Worm (Caenorhabditis elegans) whole organism, L4 larva: ENCODE measurements around the gene F44B9.10.

Experiments used
- F49E8.2 ChIP-seq: sonication (generic microtip); optimal IDR thresholded peaks from 2 replicates; lab custom pipeline; 2016; ENCODE audit warnings: missing compliant biosample characterization, mild to moderate bottlenecking, missing genetic modification characterization, borderline replicate concordance
- R02D3.7 ChIP-seq: fragments of 150-350 bp; sonication (generic microtip); optimal IDR thresholded peaks from 3 replicates; lab custom pipeline; 2014; ENCODE audit warnings: missing biosample characterization, missing genetic modification characterization
- ZK546.5 ChIP-seq, 2 experiments: sonication (generic microtip); optimal IDR thresholded peaks; 2 replicates each; lab custom pipeline; 2017; ENCODE audit warnings: missing biosample characterization in 2 of 2, missing genetic modification characterization in 2 of 2
- ama-1 ChIP-seq: fragments of 150-350 bp; optimal IDR thresholded peaks from 2 replicates; lab custom pipeline; 2014; ENCODE audit warnings: inconsistent platforms, mixed read lengths
- ceh-32 ChIP-seq: sonication (generic microtip); optimal IDR thresholded peaks from 2 replicates; lab custom pipeline; 2016; ENCODE audit warnings: mild to moderate bottlenecking, missing genetic modification characterization, missing compliant biosample characterization; ENCODE audit not compliant: poor library complexity
- dve-1 ChIP-seq: sonication (generic microtip); optimal IDR thresholded peaks from 2 replicates; lab custom pipeline; 2017; ENCODE audit warnings: antibody characterized with exemption, mild to moderate bottlenecking, missing genetic modification characterization, missing compliant biosample characterization; ENCODE audit not compliant: insufficient read depth
- mxl-3 ChIP-seq: fragments of 200-800 bp; sonication (Bioruptor generic); optimal IDR thresholded peaks from 2 replicates; lab custom pipeline; 2018; ENCODE audit warnings: mild to moderate bottlenecking, missing genetic modification characterization, missing compliant biosample characterization
- nhr-111 ChIP-seq: fragments of 200-800 bp; sonication (Bioruptor generic); optimal IDR thresholded peaks from 2 replicates; lab custom pipeline; 2018; ENCODE audit warnings: mild to moderate bottlenecking, missing genetic modification characterization, missing compliant biosample characterization
- nhr-237 ChIP-seq: sonication (generic microtip); optimal IDR thresholded peaks from 2 replicates; lab custom pipeline; 2017; ENCODE audit warnings: missing biosample characterization, missing genetic modification characterization
- spr-3 ChIP-seq: fragments of 200-800 bp; sonication (Bioruptor generic); optimal IDR thresholded peaks from 2 replicates; lab custom pipeline; 2018; ENCODE audit warnings: mild to moderate bottlenecking, missing genetic modification characterization, missing compliant biosample characterization
- unc-62 ChIP-seq, 3 experiments: fragments of 150-350 bp in 1 of 3; sonication (generic microtip); optimal IDR thresholded peaks in 2 of 3; peaks in 1 of 3; 1 replicate in 1 of 3; 2 replicates in 2 of 3; lab custom pipeline; 2014 to 2017; ENCODE audit warnings: missing biosample characterization in 3 of 3, missing genetic modification characterization in 3 of 3, missing genetic modification reagents in 3 of 3, missing genotype in 1 of 3
- zag-1 ChIP-seq: fragments of 150-350 bp; optimal IDR thresholded peaks from 2 replicates; lab custom pipeline; 2014; ENCODE audit warnings: missing biosample characterization, missing genetic modification characterization
- ztf-11 ChIP-seq: fragments of 150-350 bp; optimal IDR thresholded peaks from 2 replicates; lab custom pipeline; 2014; ENCODE audit warnings: missing biosample characterization, missing genetic modification characterization

DNA sequence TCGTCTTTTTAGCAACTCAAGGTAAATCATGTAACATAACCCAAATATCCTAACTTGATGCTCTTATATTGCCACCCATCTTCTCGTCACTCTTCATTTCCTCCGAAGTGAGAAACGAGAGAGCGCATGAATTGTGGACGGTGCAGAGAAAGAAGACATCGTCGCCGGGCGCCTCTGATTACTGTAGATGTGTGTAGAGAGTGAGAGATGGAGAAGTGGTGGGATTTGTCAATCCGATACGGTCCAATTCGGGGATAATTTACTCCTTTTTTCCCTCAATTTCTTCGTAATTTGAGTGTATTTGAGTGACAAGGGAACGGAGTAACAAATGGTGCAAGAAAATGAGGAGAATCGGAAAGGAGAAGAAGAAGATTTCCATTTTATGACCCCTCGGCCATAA is 27.7 kb upstream of the F44B9.10 start:
- no peak for TF ChIP-seq ztf-11
- TF ChIP-seq F49E8.2 = no peak
- no peak for TF ChIP-seq nhr-111 (GFP tag; lab: Kevin White, UChicago)
- no peak for TF ChIP-seq spr-3 (GFP tag; lab: Kevin White, UChicago)
- TF ChIP-seq ceh-32 (tag; lab: Kevin White, UChicago) = no peak
- TF ChIP-seq ZK546.5 (tag; optimal IDR thresholded peaks at IDR 0.05; lab: Kevin White, UChicago) = no peak
- no peak for TF ChIP-seq mxl-3
- TF ChIP-seq R02D3.7 (tag; lab: Kevin White, UChicago) = no peak
- peak in 1 of 2 experiments; percentile 96 for TF ChIP-seq unc-62 (GFP tag; optimal IDR thresholded peaks at IDR 0.05 in 1 of 2; lab: Kevin White, UChicago)
- TF ChIP-seq unc-62 (tag; optimal IDR thresholded peaks at IDR 0.05; lab: Kevin White, UChicago) = no peak
- TF ChIP-seq zag-1 = no peak
- TF ChIP-seq dve-1 (tag; lab: Kevin White, UChicago) = no peak
- no peak for TF ChIP-seq nhr-237 (tag; lab: Kevin White, UChicago)
- no peak for TF ChIP-seq ama-1 (lab: Kevin White, UChicago)
